Worm (Caenorhabditis elegans) whole organism, late embryonic: ENCODE data around the gene rabr-4.

Source experiments
- C08G9.2 ChIP-seq: sonication (generic microtip); optimal IDR thresholded peaks from 2 replicates; lab custom pipeline; 2016; ENCODE audit warnings: mild to moderate bottlenecking, missing genetic modification characterization, moderate library complexity, missing compliant biosample characterization
- C38D4.7 ChIP-seq: fragments of 200-800 bp; sonication (Bioruptor generic); optimal IDR thresholded peaks from 2 replicates; lab custom pipeline; 2018; ENCODE audit warnings: mild to moderate bottlenecking, missing genetic modification characterization, moderate library complexity, missing compliant biosample characterization
- K09A11.1 ChIP-seq: sonication (generic microtip); optimal IDR thresholded peaks from 2 replicates; lab custom pipeline; 2017; ENCODE audit warnings: antibody characterized with exemption, mild to moderate bottlenecking, missing genetic modification characterization, missing compliant biosample characterization; ENCODE audit not compliant: insufficient read depth
- T23F11.4 ChIP-seq: fragments of 200-800 bp; sonication (Bioruptor generic); optimal IDR thresholded peaks from 2 replicates; lab custom pipeline; 2018; ENCODE audit warnings: mild to moderate bottlenecking, missing genetic modification characterization, missing compliant biosample characterization
- Y22D7AL.16 ChIP-seq: sonication (generic microtip); optimal IDR thresholded peaks from 2 replicates; lab custom pipeline; 2016; ENCODE audit warnings: missing genetic modification characterization, missing compliant biosample characterization
- ahr-1 ChIP-seq: sonication (generic microtip); optimal IDR thresholded peaks from 2 replicates; lab custom pipeline; 2016; ENCODE audit warnings: missing genetic modification characterization, missing compliant biosample characterization
- ceh-14 ChIP-seq: sonication (generic microtip); optimal IDR thresholded peaks from 2 replicates; lab custom pipeline; 2016; ENCODE audit warnings: missing genotype, missing genetic modification characterization, missing compliant biosample characterization
- ceh-18 ChIP-seq: sonication (generic microtip); optimal IDR thresholded peaks from 2 replicates; lab custom pipeline; 2016; ENCODE audit warnings: missing genetic modification characterization, missing compliant biosample characterization
- ceh-19 ChIP-seq: fragments of 200-800 bp; sonication (Bioruptor generic); optimal IDR thresholded peaks from 2 replicates; lab custom pipeline; 2018; ENCODE audit warnings: mild to moderate bottlenecking, missing genetic modification characterization, missing compliant biosample characterization
- ceh-22 ChIP-seq: sonication (generic microtip); optimal IDR thresholded peaks from 2 replicates; lab custom pipeline; 2017; ENCODE audit warnings: missing biosample characterization, missing genetic modification characterization
- ceh-30 ChIP-seq: fragments of 150-350 bp; optimal IDR thresholded peaks from 2 replicates; lab custom pipeline; 2014; ENCODE audit warnings: missing biosample characterization, missing genetic modification characterization
- ceh-31 ChIP-seq: sonication (generic microtip); optimal IDR thresholded peaks from 2 replicates; lab custom pipeline; 2016; ENCODE audit warnings: missing genetic modification characterization, missing compliant biosample characterization
- ceh-9 ChIP-seq: sonication (generic microtip); optimal IDR thresholded peaks from 2 replicates; lab custom pipeline; 2016; ENCODE audit warnings: mild to moderate bottlenecking, missing genetic modification characterization, inconsistent platforms, missing compliant biosample characterization
- che-1 ChIP-seq: sonication (generic microtip); optimal IDR thresholded peaks from 2 replicates; lab custom pipeline; 2016; ENCODE audit warnings: mild to moderate bottlenecking, missing genetic modification characterization, missing compliant biosample characterization
- dve-1 ChIP-seq: sonication (generic microtip); optimal IDR thresholded peaks from 2 replicates; lab custom pipeline; 2017; ENCODE audit warnings: antibody characterized with exemption, mild to moderate bottlenecking, missing genetic modification characterization, missing compliant biosample characterization
- elt-2 ChIP-seq: sonication (generic microtip); optimal IDR thresholded peaks from 2 replicates; lab custom pipeline; 2016; ENCODE audit warnings: missing genetic modification reagents, missing genetic modification characterization, missing compliant biosample characterization
- elt-4 ChIP-seq: sonication (generic microtip); optimal IDR thresholded peaks from 2 replicates; lab custom pipeline; 2016; ENCODE audit warnings: missing genetic modification characterization, missing compliant biosample characterization
- ets-4 ChIP-seq: sonication (generic microtip); optimal IDR thresholded peaks from 2 replicates; lab custom pipeline; 2016; ENCODE audit warnings: missing genetic modification characterization, missing compliant biosample characterization
- fkh-6 ChIP-seq: sonication (generic microtip); optimal IDR thresholded peaks from 2 replicates; lab custom pipeline; 2016; ENCODE audit warnings: missing genetic modification characterization, missing compliant biosample characterization
- gmeb-2 ChIP-seq: sonication (generic microtip); optimal IDR thresholded peaks from 2 replicates; lab custom pipeline; 2016; ENCODE audit warnings: missing genetic modification characterization, inconsistent platforms, missing compliant biosample characterization
- hlh-13 ChIP-seq: fragments of 200-800 bp; sonication (Bioruptor generic); optimal IDR thresholded peaks from 2 replicates; lab custom pipeline; 2018; ENCODE audit warnings: mild to moderate bottlenecking, missing genetic modification characterization, missing compliant biosample characterization
- hlh-6 ChIP-seq: sonication (generic microtip); optimal IDR thresholded peaks from 2 replicates; lab custom pipeline; 2016; ENCODE audit warnings: missing genotype, missing genetic modification characterization, missing compliant biosample characterization
- hlh-8 ChIP-seq: sonication (generic microtip); optimal IDR thresholded peaks from 2 replicates; lab custom pipeline; 2016; ENCODE audit warnings: missing genotype, missing genetic modification characterization, missing compliant biosample characterization
- lim-6 ChIP-seq: sonication (generic microtip); optimal IDR thresholded peaks from 2 replicates; lab custom pipeline; 2016; ENCODE audit warnings: missing genetic modification characterization, missing compliant biosample characterization
- lin-11 ChIP-seq: fragments of 200-800 bp; sonication (Bioruptor generic); optimal IDR thresholded peaks from 2 replicates; lab custom pipeline; 2018; ENCODE audit warnings: mild to moderate bottlenecking, missing genetic modification characterization, missing compliant biosample characterization
- mec-3 ChIP-seq: sonication (generic microtip); optimal IDR thresholded peaks from 2 replicates; lab custom pipeline; 2016; ENCODE audit warnings: borderline replicate concordance, missing genetic modification characterization, missing compliant biosample characterization
- nhr-11 ChIP-seq: fragments of 150-350 bp; optimal IDR thresholded peaks from 2 replicates; lab custom pipeline; 2014; ENCODE audit warnings: missing biosample characterization, missing genetic modification characterization
- nhr-232 ChIP-seq: sonication (generic microtip); optimal IDR thresholded peaks from 2 replicates; lab custom pipeline; 2016; ENCODE audit warnings: missing genetic modification characterization, missing compliant biosample characterization
- npax-4 ChIP-seq: sonication (generic microtip); optimal IDR thresholded peaks from 2 replicates; lab custom pipeline; 2016; ENCODE audit warnings: missing genetic modification characterization, missing compliant biosample characterization
- odd-2 ChIP-seq: sonication (generic microtip); optimal IDR thresholded peaks from 2 replicates; lab custom pipeline; 2017; ENCODE audit warnings: antibody characterized with exemption, mild to moderate bottlenecking, missing genetic modification characterization, missing compliant biosample characterization
- pag-3 ChIP-seq: sonication (generic microtip); optimal IDR thresholded peaks from 2 replicates; lab custom pipeline; 2016; ENCODE audit warnings: missing compliant biosample characterization, missing genetic modification characterization, borderline replicate concordance
- pha-4 ChIP-seq: fragments of 150-350 bp; optimal IDR thresholded peaks from 2 replicates; lab custom pipeline; 2018; ENCODE audit warnings: missing biosample characterization, missing genetic modification reagents, missing genetic modification characterization
- pros-1 ChIP-seq: fragments of 150-350 bp; optimal IDR thresholded peaks from 2 replicates; lab custom pipeline; 2014; ENCODE audit warnings: missing biosample characterization, missing genetic modification reagents, missing genetic modification characterization
- ref-2 ChIP-seq: sonication (generic microtip); optimal IDR thresholded peaks from 2 replicates; lab custom pipeline; 2016; ENCODE audit warnings: missing genetic modification characterization, missing compliant biosample characterization
- tbx-2 ChIP-seq: sonication (generic microtip); optimal IDR thresholded peaks from 2 replicates; lab custom pipeline; 2016; ENCODE audit warnings: missing genetic modification characterization, missing compliant biosample characterization
- tbx-7 ChIP-seq: sonication (generic microtip); optimal IDR thresholded peaks from 2 replicates; lab custom pipeline; 2016; ENCODE audit warnings: missing genotype, missing genetic modification characterization, missing compliant biosample characterization
- unc-42 ChIP-seq: sonication (generic microtip); optimal IDR thresholded peaks from 2 replicates; lab custom pipeline; 2016; ENCODE audit warnings: missing genotype, missing genetic modification characterization, missing compliant biosample characterization
- unc-55 ChIP-seq: sonication (generic microtip); optimal IDR thresholded peaks from 2 replicates; lab custom pipeline; 2017; ENCODE audit warnings: missing biosample characterization, missing genetic modification reagents, missing genetic modification characterization
- unc-86 ChIP-seq: sonication (generic microtip); optimal IDR thresholded peaks from 2 replicates; lab custom pipeline; 2016; ENCODE audit warnings: missing genetic modification characterization, missing compliant biosample characterization

rabr-4 gene

ce11 chrV:16211713-16212112 is 17.0 kb downstream of the rabr-4 start:
- no peak for TF ChIP-seq odd-2
- no peak for TF ChIP-seq che-1
- TF ChIP-seq ref-2 (tag; lab: Kevin White, UChicago): no peak
- TF ChIP-seq unc-42 (tag; lab: Kevin White, UChicago): no peak
- no peak for TF ChIP-seq ceh-31 (tag; lab: Kevin White, UChicago)
- TF ChIP-seq ceh-22: no peak
- TF ChIP-seq C38D4.7 (GFP tag; lab: Kevin White, UChicago): no peak
- no peak for TF ChIP-seq pros-1 (tag; lab: Kevin White, UChicago)
- no peak for TF ChIP-seq hlh-8
- no peak for TF ChIP-seq pag-3 (tag; lab: Kevin White, UChicago)
- TF ChIP-seq tbx-7: no peak
- TF ChIP-seq nhr-11 (tag; lab: Kevin White, UChicago): no peak
- no peak for TF ChIP-seq fkh-6 (tag; lab: Kevin White, UChicago)
- TF ChIP-seq Y22D7AL.16 (tag; lab: Kevin White, UChicago): no peak
- no peak for TF ChIP-seq dve-1 (tag; lab: Kevin White, UChicago)
- no peak for TF ChIP-seq elt-4 (tag; lab: Kevin White, UChicago)
- TF ChIP-seq C08G9.2 (tag; lab: Kevin White, UChicago): no peak

ce11 chrV:16213323-16213722 is 18.6 kb downstream of the rabr-4 start:
- TF ChIP-seq hlh-13 (GFP tag; lab: Kevin White, UChicago) (no peak), nhr-232 (no peak), ets-4 (no peak), Y22D7AL.16 (tag; lab: Kevin White, UChicago) (no peak), pros-1 (tag; lab: Kevin White, UChicago) (no peak), npax-4 (tag; lab: Kevin White, UChicago) (no peak), hlh-8 (no peak), lim-6 (tag; lab: Kevin White, UChicago) (no peak), nhr-11 (tag; lab: Kevin White, UChicago) (no peak), ceh-30 (tag; lab: Kevin White, UChicago) (no peak), hlh-6 (tag; lab: Kevin White, UChicago) (no peak), pag-3 (tag; lab: Kevin White, UChicago) (no peak), ceh-9 (tag; lab: Kevin White, UChicago) (no peak), C38D4.7 (GFP tag; lab: Kevin White, UChicago) (no peak), ceh-18 (tag; lab: Kevin White, UChicago) (no peak)

- TF ChIP-seq hlh-6 (tag; lab: Kevin White, UChicago) (no peak), tbx-2 (tag; lab: Kevin White, UChicago) (no peak), K09A11.1 (no peak), odd-2 (no peak), T23F11.4 (no peak), pros-1 (tag; lab: Kevin White, UChicago) (no peak), mec-3 (tag; lab: Kevin White, UChicago) (no peak)
Measured at ce11 chrV:16214505-16214904, 19.8 kb downstream of the rabr-4 start, which contains the start of gene F11A5.9. Gene F11A5.9 (plus strand): TSS chrV:16214890.

ce11 chrV:16218522-16218921 is 23.8 kb downstream of the rabr-4 start, which contains the start of gene F11A5.15:
Gene F11A5.15 (minus strand): TSS chrV:16218622.
- TF ChIP-seq ahr-1 (tag; lab: Kevin White, UChicago): no peak
- no peak for TF ChIP-seq ceh-19 (GFP tag; lab: Kevin White, UChicago)
- no peak for TF ChIP-seq pha-4 (tag; lab: Kevin White, UChicago)

- no peak for TF ChIP-seq elt-4 (tag; lab: Kevin White, UChicago)
- no peak for TF ChIP-seq elt-2 (tag; lab: Kevin White, UChicago)
- no peak for TF ChIP-seq gmeb-2
- no peak for TF ChIP-seq unc-86 (tag; lab: Kevin White, UChicago)
- TF ChIP-seq ceh-14 (tag; lab: Kevin White, UChicago): no peak
- no peak for TF ChIP-seq unc-55
- no peak for TF ChIP-seq unc-42 (tag; lab: Kevin White, UChicago)
- no peak for TF ChIP-seq lin-11
Measured at ce11 chrV:16218972-16219757, 24.4 kb downstream of the rabr-4 start, which contains the start of gene glc-1. Gene glc-1 (plus strand): TSS chrV:16219634.
